Worm (Caenorhabditis elegans) whole organism, L1 larva: ENCODE results near the gene nspe-5.

Experiments used
- C16A3.4 ChIP-seq: fragments of 150-350 bp; optimal IDR thresholded peaks from 2 replicates; lab custom pipeline; 2014; ENCODE audit warnings: missing biosample characterization, missing genetic modification characterization
- F16B12.6 ChIP-seq: fragments of 150-350 bp; optimal IDR thresholded peaks from 2 replicates; lab custom pipeline; 2014; ENCODE audit warnings: missing biosample characterization, missing genetic modification characterization
- alr-1 ChIP-seq: fragments of 200-800 bp; sonication (Bioruptor generic); optimal IDR thresholded peaks from 2 replicates; lab custom pipeline; 2018; ENCODE audit warnings: borderline replicate concordance, mild to moderate bottlenecking, missing genetic modification characterization, missing compliant biosample characterization
- aly-2 ChIP-seq: fragments of 150-350 bp; optimal IDR thresholded peaks from 2 replicates; lab custom pipeline; 2014; ENCODE audit warnings: missing biosample characterization, missing genetic modification characterization
- blmp-1 ChIP-seq: fragments of 150-350 bp; optimal IDR thresholded peaks from 2 replicates; lab custom pipeline; 2014; ENCODE audit warnings: missing biosample characterization, missing genetic modification characterization
- ceh-63 ChIP-seq: fragments of 200-800 bp; sonication (Bioruptor generic); optimal IDR thresholded peaks from 2 replicates; lab custom pipeline; 2018; ENCODE audit warnings: mild to moderate bottlenecking, missing genetic modification characterization, missing compliant biosample characterization
- ceh-8 ChIP-seq: fragments of 200-800 bp; sonication (Bioruptor generic); optimal IDR thresholded peaks from 2 replicates; lab custom pipeline; 2018; ENCODE audit warnings: mild to moderate bottlenecking, missing genetic modification characterization, moderate library complexity, missing compliant biosample characterization
- ceh-82 ChIP-seq, 3 experiments: fragments of 150-350 bp in 1 of 3; sonication (generic microtip) in 2 of 3; optimal IDR thresholded peaks; 2 replicates each; lab custom pipeline; 2014 to 2017; ENCODE audit warnings: missing biosample characterization in 3 of 3, missing genetic modification characterization in 3 of 3
- ceh-88 ChIP-seq: fragments of 200-800 bp; sonication (Bioruptor generic); IDR thresholded peaks from 2 replicates; pipeline ENCODE4 v1.3.6; 2022; ENCODE audit warnings: missing genetic modification characterization, missing compliant biosample characterization
- ces-1 ChIP-seq: fragments of 150-350 bp; optimal IDR thresholded peaks from 2 replicates; lab custom pipeline; 2014; ENCODE audit warnings: missing biosample characterization, missing genetic modification reagents, missing genetic modification characterization
- dsc-1 ChIP-seq: sonication (generic microtip); optimal IDR thresholded peaks from 2 replicates; lab custom pipeline; 2016; ENCODE audit warnings: mild to moderate bottlenecking, missing genetic modification characterization, missing compliant biosample characterization
- efl-3 ChIP-seq: fragments of 200-800 bp; sonication (Bioruptor generic); optimal IDR thresholded peaks from 2 replicates; lab custom pipeline; 2018; ENCODE audit warnings: mild to moderate bottlenecking, missing genetic modification characterization, missing compliant biosample characterization
- elt-2 ChIP-seq: sonication (generic microtip); optimal IDR thresholded peaks from 2 replicates; lab custom pipeline; 2016; ENCODE audit warnings: missing genetic modification characterization, mild to moderate bottlenecking, inconsistent platforms, missing compliant biosample characterization, missing genetic modification reagents
- elt-3 ChIP-seq, 6 experiments: fragments of 150-350 bp in 1 of 6; sonication (generic microtip); optimal IDR thresholded peaks; 2 replicates each; lab custom pipeline; 2017 to 2018; ENCODE audit warnings: missing biosample characterization in 6 of 6, missing genetic modification characterization in 6 of 6, inconsistent platforms in 1 of 6
- fkh-10 ChIP-seq: sonication (generic microtip); optimal IDR thresholded peaks from 2 replicates; lab custom pipeline; 2017; ENCODE audit warnings: missing biosample characterization, missing genetic modification reagents, missing genetic modification characterization
- fkh-4 ChIP-seq: sonication (generic microtip); optimal IDR thresholded peaks from 2 replicates; lab custom pipeline; 2016; ENCODE audit warnings: missing compliant biosample characterization, missing genetic modification characterization, borderline replicate concordance
- fkh-8 ChIP-seq: sonication (generic microtip); optimal IDR thresholded peaks from 2 replicates; lab custom pipeline; 2016; ENCODE audit warnings: mild to moderate bottlenecking, missing genetic modification characterization, missing compliant biosample characterization
- hlh-17 ChIP-seq: fragments of 200-800 bp; sonication (Bioruptor generic); optimal IDR thresholded peaks from 2 replicates; lab custom pipeline; 2018; ENCODE audit warnings: missing genetic modification characterization, mild to moderate bottlenecking, missing compliant biosample characterization, moderate library complexity, borderline replicate concordance
- hlh-4 ChIP-seq: sonication (generic microtip); optimal IDR thresholded peaks from 2 replicates; lab custom pipeline; 2016; ENCODE audit warnings: mild to moderate bottlenecking, missing genetic modification characterization, missing compliant biosample characterization
- hpl-2 ChIP-seq: fragments of 150-350 bp; optimal IDR thresholded peaks from 2 replicates; lab custom pipeline; 2014; ENCODE audit warnings: missing biosample characterization, missing genetic modification reagents, missing genetic modification characterization
- irx-1 ChIP-seq: sonication (generic microtip); optimal IDR thresholded peaks from 2 replicates; lab custom pipeline; 2016; ENCODE audit warnings: missing genetic modification characterization, missing compliant biosample characterization
- isw-1 ChIP-seq: fragments of 200-800 bp; sonication (Bioruptor generic); IDR thresholded peaks from 2 replicates; pipeline ENCODE4 v1.3.6; 2022; ENCODE audit warnings: missing genetic modification characterization, missing compliant biosample characterization
- jun-1 ChIP-seq: fragments of 150-350 bp; optimal IDR thresholded peaks from 2 replicates; lab custom pipeline; 2014; ENCODE audit warnings: missing biosample characterization, missing genetic modification reagents, missing genetic modification characterization
- lin-13 ChIP-seq: fragments of 150-350 bp; optimal IDR thresholded peaks from 2 replicates; lab custom pipeline; 2014; ENCODE audit warnings: missing biosample characterization, missing genetic modification reagents, missing genetic modification characterization
- lin-15B ChIP-seq: fragments of 150-350 bp; sonication (generic microtip); optimal IDR thresholded peaks from 3 replicates; lab custom pipeline; 2014; ENCODE audit warnings: missing biosample characterization, missing genetic modification characterization
- lin-35 ChIP-seq, 2 experiments: fragments of 150-350 bp; optimal IDR thresholded peaks; 2 replicates each; lab custom pipeline; 2014; ENCODE audit warnings: missing biosample characterization in 2 of 2, missing genetic modification characterization in 2 of 2, missing genetic modification reagents in 2 of 2
- lsy-2 ChIP-seq, 2 experiments: fragments of 150-350 bp; optimal IDR thresholded peaks; 2 replicates each; lab custom pipeline; 2014; ENCODE audit warnings: missing biosample characterization in 2 of 2, missing genetic modification characterization in 2 of 2
- mab-9 ChIP-seq: fragments of 200-800 bp; sonication (Bioruptor generic); IDR thresholded peaks from 2 replicates; pipeline ENCODE4 v1.3.6; 2022; ENCODE audit warnings: missing genetic modification reagents, missing genetic modification characterization, missing compliant biosample characterization
- mef-2 ChIP-seq: fragments of 150-350 bp; optimal IDR thresholded peaks from 2 replicates; lab custom pipeline; 2014; ENCODE audit warnings: missing biosample characterization, missing genetic modification characterization
- nhr-12 ChIP-seq: sonication (generic microtip); optimal IDR thresholded peaks from 2 replicates; lab custom pipeline; 2017; ENCODE audit warnings: missing biosample characterization, missing genetic modification characterization
- nhr-19 ChIP-seq: fragments of 200-800 bp; sonication (Bioruptor generic); conservative IDR thresholded peaks from 2 replicates; pipeline ENCODE4 v1.3.6; 2022; ENCODE audit warnings: missing genetic modification characterization, missing compliant biosample characterization
- nhr-20 ChIP-seq: sonication (generic microtip); optimal IDR thresholded peaks from 2 replicates; lab custom pipeline; 2016; ENCODE audit warnings: mild to moderate bottlenecking, missing genetic modification characterization, missing compliant biosample characterization
- nhr-47 ChIP-seq: sonication (generic microtip); optimal IDR thresholded peaks from 2 replicates; lab custom pipeline; 2016; ENCODE audit warnings: mild to moderate bottlenecking, missing genetic modification characterization, moderate library complexity, missing compliant biosample characterization
- nhr-76 ChIP-seq: sonication (generic microtip); optimal IDR thresholded peaks from 2 replicates; lab custom pipeline; 2017; ENCODE audit warnings: missing biosample characterization, missing genetic modification characterization
- nhr-85 ChIP-seq: sonication (generic microtip); peaks from one replicate; lab custom pipeline; 2016; ENCODE audit warnings: missing genetic modification characterization, inconsistent platforms, missing compliant biosample characterization
- pax-3 ChIP-seq: fragments of 200-800 bp; sonication (Bioruptor generic); optimal IDR thresholded peaks from 2 replicates; lab custom pipeline; 2018; ENCODE audit warnings: mild to moderate bottlenecking, missing genetic modification characterization, moderate library complexity, missing compliant biosample characterization
- pqm-1 ChIP-seq: sonication (generic microtip); optimal IDR thresholded peaks from 3 replicates; lab custom pipeline; 2017; ENCODE audit warnings: missing biosample characterization, missing genetic modification characterization
- skn-1 ChIP-seq: fragments of 150-350 bp; optimal IDR thresholded peaks from 2 replicates; lab custom pipeline; 2014; ENCODE audit warnings: missing biosample characterization, missing genetic modification characterization
- snu-23 ChIP-seq: sonication (generic microtip); optimal IDR thresholded peaks from 2 replicates; lab custom pipeline; 2016; ENCODE audit warnings: missing genetic modification characterization, missing compliant biosample characterization
- sox-4 ChIP-seq: sonication (generic microtip); optimal IDR thresholded peaks from 2 replicates; lab custom pipeline; 2016; ENCODE audit warnings: missing genetic modification characterization, missing compliant biosample characterization
- sup-37 ChIP-seq: fragments of 200-800 bp; sonication (Bioruptor generic); optimal IDR thresholded peaks from 2 replicates; lab custom pipeline; 2018; ENCODE audit warnings: mild to moderate bottlenecking, missing genetic modification characterization, missing compliant biosample characterization
- swsn-7 ChIP-seq: sonication (generic microtip); optimal IDR thresholded peaks from 2 replicates; lab custom pipeline; 2016; ENCODE audit warnings: missing genetic modification characterization, missing compliant biosample characterization
- tlp-1 ChIP-seq: fragments of 150-350 bp; optimal IDR thresholded peaks from 2 replicates; lab custom pipeline; 2014; ENCODE audit warnings: missing biosample characterization, missing genetic modification characterization
- unc-130 ChIP-seq: fragments of 150-350 bp; optimal IDR thresholded peaks from 2 replicates; lab custom pipeline; 2017; ENCODE audit warnings: missing biosample characterization, missing genetic modification characterization, inconsistent platforms
- unc-30 ChIP-seq: sonication (generic microtip); optimal IDR thresholded peaks from 2 replicates; lab custom pipeline; 2017; ENCODE audit warnings: missing biosample characterization, missing genetic modification characterization
- unc-62 ChIP-seq: fragments of 150-350 bp; optimal IDR thresholded peaks from 2 replicates; lab custom pipeline; 2014; ENCODE audit warnings: missing biosample characterization, missing genetic modification reagents, missing genetic modification characterization
- unc-86 ChIP-seq: sonication (generic microtip); optimal IDR thresholded peaks from 2 replicates; lab custom pipeline; 2016; ENCODE audit warnings: missing genetic modification characterization, missing compliant biosample characterization
- unc-98 ChIP-seq: fragments of 200-800 bp; sonication (Bioruptor generic); IDR thresholded peaks from 2 replicates; pipeline ENCODE4 v1.3.6; 2022; ENCODE audit warnings: missing genetic modification characterization, missing compliant biosample characterization
- xbp-1 ChIP-seq: sonication (generic microtip); optimal IDR thresholded peaks from 2 replicates; lab custom pipeline; 2016; ENCODE audit warnings: missing genetic modification characterization, missing compliant biosample characterization
- zip-4 ChIP-seq: fragments of 200-800 bp; sonication (Bioruptor generic); optimal IDR thresholded peaks from 2 replicates; lab custom pipeline; 2018; ENCODE audit warnings: mild to moderate bottlenecking, missing genetic modification characterization, moderate library complexity, missing compliant biosample characterization
- ztf-11 ChIP-seq, 2 experiments: sonication (generic microtip); optimal IDR thresholded peaks; 2 replicates each; lab custom pipeline; 2016 to 2017; ENCODE audit warnings: missing genetic modification characterization in 2 of 2, missing biosample characterization in 1 of 2, missing compliant biosample characterization in 1 of 2

Gene nspe-5

ce11 chrII:12603667-12604621, 24.7 kb upstream of the nspe-5 start, which contains the start of the genes ceh-100 and lips-15 (continued):
- TF ChIP-seq unc-30 (tag; lab: Kevin White, UChicago) (no peak), ceh-63 (GFP tag; lab: Kevin White, UChicago) (no peak), fkh-10 (GFP tag; lab: Kevin White, UChicago) (no peak), lin-35 (GFP tag; optimal IDR thresholded peaks at IDR 0.05; lab: Kevin White, UChicago) (peak; percentile 8 to 65), fkh-4 (no peak), nhr-85 (tag; lab: Kevin White, UChicago) (peak; percentile 62), ces-1 (GFP tag; lab: Kevin White, UChicago) (no peak), dsc-1 (no peak), alr-1 (no peak), unc-98 (GFP tag; lab: Robert Waterston, UW) (no peak), skn-1 (tag; lab: Kevin White, UChicago) (peak; percentile 17), aly-2 (no peak), xbp-1 (tag; lab: Kevin White, UChicago) (no peak), tlp-1 (tag; lab: Kevin White, UChicago) (no peak), blmp-1 (tag; lab: Kevin White, UChicago) (no peak), zip-4 (GFP tag; lab: Kevin White, UChicago) (no peak), nhr-47 (no peak), ceh-88 (GFP tag; lab: Robert Waterston, UW) (no peak), swsn-7 (no peak), nhr-12 (tag; lab: Kevin White, UChicago) (no peak), ceh-8 (GFP tag; lab: Kevin White, UChicago) (no peak), nhr-19 (no peak), mef-2 (tag; lab: Kevin White, UChicago) (no peak), elt-2 (tag; lab: Kevin White, UChicago) (no peak), nhr-76 (tag; lab: Kevin White, UChicago) (no peak), unc-62 (GFP tag; lab: Kevin White, UChicago) (no peak), pax-3 (tag; lab: Kevin White, UChicago) (no peak), lsy-2 (tag; optimal IDR thresholded peaks at IDR 0.05; lab: Kevin White, UChicago) (peak; percentile 22 to 23), lin-13 (GFP tag; lab: Kevin White, UChicago) (peak; percentile 5), sup-37 (GFP tag; lab: Kevin White, UChicago) (no peak), elt-3 (tag; optimal IDR thresholded peaks at IDR 0.05; lab: Kevin White, UChicago) (peak in 1 of 6 experiments; percentile 16), nhr-20 (no peak), ztf-11 (tag; optimal IDR thresholded peaks at IDR 0.05; lab: Kevin White, UChicago) (no peak), hlh-17 (GFP tag; lab: Kevin White, UChicago) (no peak), ceh-82 (tag; optimal IDR thresholded peaks at IDR 0.05; lab: Kevin White, UChicago) (peak in 1 of 3 experiments; percentile 10), isw-1 (GFP tag; lab: Robert Waterston, UW) (no peak), pqm-1 (tag; lab: Kevin White, UChicago) (no peak), unc-86 (tag; lab: Kevin White, UChicago) (no peak), unc-130 (tag; lab: Kevin White, UChicago) (no peak), mab-9 (no peak), C16A3.4 (tag; lab: Kevin White, UChicago) (peak; percentile 8), hlh-4 (tag; lab: Kevin White, UChicago) (no peak), F16B12.6 (tag; lab: Kevin White, UChicago) (no peak), fkh-8 (tag; lab: Kevin White, UChicago) (no peak), sox-4 (no peak), efl-3 (no peak), hpl-2 (GFP tag; lab: Kevin White, UChicago) (no peak), jun-1 (tag; lab: Kevin White, UChicago) (no peak), lin-15B (tag; lab: Kevin White, UChicago) (peak; percentile 76), snu-23 (GFP tag; lab: Kevin White, UChicago) (peak; percentile 42), irx-1 (tag; lab: Kevin White, UChicago) (no peak)
